Fruit fly (Drosophila melanogaster): Measurements from ENCODE around the gene CG3078.

- TF ChIP-seq EcR (GFP tag; optimal IDR thresholded peaks at IDR 0.05) = peak; percentile 23
- TF ChIP-seq Pif1B (GFP tag; optimal IDR thresholded peaks at IDR 0.05) = no peak
These were observed 47.9 kb upstream of the CG3078 start for dm6 chrX:2307564-2307963.
